Fruit fly (Drosophila melanogaster): ENCODE results near the gene CG13362.

The CG13362 gene

DNA sequence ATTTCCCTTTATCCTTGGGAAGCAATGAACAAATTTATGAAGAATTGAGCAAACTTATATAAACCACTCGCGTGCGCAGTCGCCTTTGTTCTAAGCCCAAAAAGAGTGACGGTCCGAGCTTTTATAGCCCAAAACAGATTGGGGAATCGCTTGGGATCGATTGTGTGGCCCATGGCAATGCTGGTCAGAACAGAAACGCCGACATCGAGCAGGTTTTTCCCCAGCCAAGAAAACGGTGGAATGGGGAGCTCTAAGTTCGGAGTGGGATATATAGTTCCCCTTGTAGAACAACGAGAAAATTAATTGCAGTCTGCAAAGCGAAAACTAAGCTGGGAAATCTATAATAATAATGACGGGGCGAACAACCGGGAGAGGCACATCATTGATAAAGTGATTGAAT is at the start of gene CG13362:
Gene CG13362 (minus strand): TSS at position 101 of the 400 bp plus-strand sequence.
- TF ChIP-seq bab1 (GFP tag; optimal IDR thresholded peaks at IDR 0.05) (no peak), CG7101 (tag; optimal IDR thresholded peaks at IDR 0.05) (no peak), CG1620 (GFP tag; optimal IDR thresholded peaks at IDR 0.05) (no peak), ovo (GFP tag; optimal IDR thresholded peaks at IDR 0.05) (no peak)

DNA sequence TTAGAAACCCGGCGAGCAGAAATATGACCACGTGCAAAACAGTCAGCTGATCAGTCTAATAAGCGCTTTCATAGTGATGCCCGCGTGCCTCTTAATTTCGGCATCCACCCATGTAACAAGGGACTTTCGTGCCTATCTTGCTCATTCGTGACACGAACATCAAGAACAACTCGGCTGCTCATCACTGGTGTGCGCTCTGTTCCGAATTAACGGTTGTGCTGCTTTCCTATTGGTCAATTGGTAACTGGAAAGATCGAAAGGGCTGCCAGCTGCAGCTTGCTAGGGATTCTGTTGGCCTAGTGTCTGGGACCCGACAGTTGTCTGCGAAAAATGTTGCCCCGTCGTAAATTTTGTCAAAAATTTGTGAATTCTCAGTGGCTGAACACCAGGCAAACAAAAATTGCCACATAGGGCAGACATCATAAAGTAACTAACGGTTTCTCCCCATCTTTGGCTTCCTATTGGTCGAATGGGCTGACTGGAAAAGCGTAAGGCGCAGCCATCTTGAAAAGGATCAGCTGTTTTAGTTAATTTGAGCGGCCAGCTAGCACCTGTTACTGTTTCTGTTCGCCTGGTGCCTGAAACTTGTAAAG is 45.4 kb upstream of the CG13362 start:
- peak; percentile 84 for TF ChIP-seq bab1 (GFP tag; optimal IDR thresholded peaks at IDR 0.05)
- TF ChIP-seq kay (GFP tag; ENCODE audit: borderline replicate concordance), result no peak
- peak; percentile 51 for TF ChIP-seq tj (GFP tag; optimal IDR thresholded peaks at IDR 0.05)
- peak; percentile 48 for TF ChIP-seq Crg-1 (GFP tag; optimal IDR thresholded peaks at IDR 0.05)
- TF ChIP-seq Hr96 (GFP tag; optimal IDR thresholded peaks at IDR 0.05), result no peak
- peak; percentile 51 for TF ChIP-seq cic (GFP tag; optimal IDR thresholded peaks at IDR 0.05)
- peak; percentile 92 for TF ChIP-seq pad (GFP tag; optimal IDR thresholded peaks at IDR 0.05)
- peak; percentile 34 for TF ChIP-seq CG7101 (tag; optimal IDR thresholded peaks at IDR 0.05)
- peak; percentile 99 for TF ChIP-seq ovo (GFP tag; optimal IDR thresholded peaks at IDR 0.05)
- TF ChIP-seq Mnt (GFP tag; optimal IDR thresholded peaks at IDR 0.05), result peak; percentile 95
- TF ChIP-seq CG1620 (GFP tag; optimal IDR thresholded peaks at IDR 0.05), result peak; percentile 55
- peak; percentile 35 for TF ChIP-seq CG14711 (tag; optimal IDR thresholded peaks at IDR 0.05)
- no peak for TF ChIP-seq CG7045 (GFP tag; optimal IDR thresholded peaks at IDR 0.05)

DNA sequence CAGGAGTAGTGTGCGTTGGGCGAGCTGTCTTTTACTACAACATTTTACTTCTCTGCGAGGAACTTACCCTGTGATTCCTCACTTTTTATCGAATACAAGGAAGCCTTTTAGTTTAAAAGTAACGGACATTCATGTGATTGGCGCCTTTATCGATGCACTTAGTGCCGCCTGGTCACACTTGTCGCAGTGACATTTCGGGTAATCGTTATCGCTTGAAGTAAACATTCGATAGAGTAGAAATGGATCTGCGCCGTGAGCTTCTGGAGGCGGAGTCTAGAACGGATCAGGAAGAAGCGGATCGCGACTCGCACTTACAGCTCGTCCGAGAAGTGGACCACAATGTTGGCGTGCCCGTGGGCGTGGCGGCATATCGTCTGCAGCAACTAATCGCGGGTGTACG is 41.8 kb upstream of the CG13362 start, which contains the start of gene CG16989:
Gene CG16989 (plus strand): TSS at position 225 of the 400 bp plus-strand sequence.
- no peak for TF ChIP-seq cnc (optimal IDR thresholded peaks at IDR 0.05)
- TF ChIP-seq kay (GFP tag; ENCODE audit: borderline replicate concordance), result no peak
- peak; percentile 54 for TF ChIP-seq bab1 (GFP tag; optimal IDR thresholded peaks at IDR 0.05)
- TF ChIP-seq Mnt (GFP tag; optimal IDR thresholded peaks at IDR 0.05), result no peak
- no peak for TF ChIP-seq ovo (GFP tag; optimal IDR thresholded peaks at IDR 0.05)
- TF ChIP-seq CG12768 (GFP tag; optimal IDR thresholded peaks at IDR 0.05), result no peak
- no peak for TF ChIP-seq toe (GFP tag; optimal IDR thresholded peaks at IDR 0.05)

DNA sequence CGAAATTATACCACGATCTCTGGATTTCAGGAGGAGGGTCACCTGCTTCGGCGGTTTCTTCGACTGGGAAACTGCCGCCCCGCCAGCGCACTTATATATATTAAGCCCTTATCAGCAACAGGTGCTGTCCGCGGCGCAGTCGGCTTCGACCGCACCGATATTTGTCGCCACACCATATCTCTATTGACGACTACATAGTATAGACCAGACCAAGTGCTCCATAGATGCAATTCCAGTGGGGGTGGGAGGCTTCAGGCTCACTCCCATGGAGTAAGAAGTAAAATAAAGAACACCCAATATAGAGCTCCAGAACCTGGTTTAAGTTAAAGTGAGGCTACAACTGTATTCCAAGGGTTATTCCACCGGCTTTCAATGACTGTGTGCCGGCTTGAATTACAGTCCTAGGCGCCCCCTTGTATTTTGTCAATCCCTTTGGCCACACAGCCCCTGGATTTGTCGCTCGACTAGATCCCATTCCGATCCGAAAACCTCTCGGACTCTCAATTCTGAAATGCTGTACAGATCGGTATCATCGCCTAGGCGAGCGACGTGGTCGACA is 39.0 kb upstream of the CG13362 start, which contains the start of gene CG13360:
Gene CG13360 (minus strand): TSS at position 51 of the 559 bp plus-strand sequence.
- TF ChIP-seq CG12768 (GFP tag; optimal IDR thresholded peaks at IDR 0.05) (peak; percentile 22), CG11617 (GFP tag; optimal IDR thresholded peaks at IDR 0.05) (peak; percentile 2), CG5204 (GFP tag; optimal IDR thresholded peaks at IDR 0.05) (no peak), CG7101 (tag; optimal IDR thresholded peaks at IDR 0.05) (peak; percentile 22), cic (GFP tag; optimal IDR thresholded peaks at IDR 0.05) (no peak)

DNA sequence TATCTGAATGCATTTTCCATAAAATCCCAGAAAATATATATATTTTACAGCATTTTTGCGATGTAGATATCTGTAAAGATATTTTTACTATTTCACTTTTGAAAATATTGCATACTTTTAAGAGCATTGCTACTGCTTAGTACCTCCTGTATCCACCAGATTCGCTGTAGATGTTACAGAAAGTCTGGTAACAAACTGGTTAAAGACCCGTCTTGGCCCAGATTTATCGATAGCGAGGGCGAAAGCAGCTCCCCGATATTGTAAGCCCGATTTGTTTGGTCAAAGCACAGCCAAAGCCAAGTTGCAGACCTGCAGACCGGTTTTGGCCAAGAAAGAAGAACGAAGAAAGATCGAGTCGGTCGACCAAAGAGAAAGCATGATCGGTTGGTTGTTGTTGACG is 33.4 kb upstream of the CG13362 start, which contains the start of gene tw:
Gene tw (plus strand): TSS at position 291 of the 400 bp plus-strand sequence.
- TF ChIP-seq Crg-1 (GFP tag; optimal IDR thresholded peaks at IDR 0.05) (no peak), CG11617 (GFP tag; optimal IDR thresholded peaks at IDR 0.05) (no peak), Mnt (GFP tag; optimal IDR thresholded peaks at IDR 0.05) (no peak), tj (GFP tag; optimal IDR thresholded peaks at IDR 0.05) (no peak), CG12768 (GFP tag; optimal IDR thresholded peaks at IDR 0.05) (no peak), toe (GFP tag; optimal IDR thresholded peaks at IDR 0.05) (no peak), Hr96 (GFP tag; optimal IDR thresholded peaks at IDR 0.05) (no peak), Clk (GFP tag; optimal IDR thresholded peaks at IDR 0.05) (no peak), CG7101 (tag; optimal IDR thresholded peaks at IDR 0.05) (no peak), pad (GFP tag; optimal IDR thresholded peaks at IDR 0.05) (no peak), CG7045 (GFP tag; optimal IDR thresholded peaks at IDR 0.05) (no peak), ovo (GFP tag; optimal IDR thresholded peaks at IDR 0.05) (no peak), cnc (optimal IDR thresholded peaks at IDR 0.05) (no peak), CG1620 (GFP tag; optimal IDR thresholded peaks at IDR 0.05) (no peak), cic (GFP tag; optimal IDR thresholded peaks at IDR 0.05) (no peak), kay (GFP tag; ENCODE audit: borderline replicate concordance) (no peak), CG14711 (tag; optimal IDR thresholded peaks at IDR 0.05) (no peak), CG33017 (tag; optimal IDR thresholded peaks at IDR 0.05) (no peak), CG5204 (GFP tag; optimal IDR thresholded peaks at IDR 0.05) (no peak), bab1 (GFP tag; optimal IDR thresholded peaks at IDR 0.05) (no peak)

DNA sequence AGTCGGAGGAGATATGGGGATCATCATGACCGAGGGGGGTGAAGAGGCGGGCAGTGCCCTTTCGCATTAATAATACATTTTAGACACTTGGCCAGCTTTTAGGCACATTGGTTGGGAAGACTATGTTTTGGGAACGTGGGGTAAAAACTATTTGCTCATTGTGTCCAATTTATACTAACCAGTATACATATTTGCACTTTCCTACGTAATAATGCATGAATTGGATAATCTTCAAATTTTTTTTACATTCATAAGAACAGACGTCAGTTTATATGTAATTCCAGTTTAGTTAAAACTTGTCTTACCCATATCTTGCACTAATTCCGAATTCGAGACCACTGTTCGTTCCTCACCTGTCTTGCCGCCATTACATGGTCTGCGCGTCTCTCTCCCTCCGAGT is 28.2 kb upstream of the CG13362 start:
- no peak for TF ChIP-seq pad (GFP tag; optimal IDR thresholded peaks at IDR 0.05)
- no peak for TF ChIP-seq tj (GFP tag; optimal IDR thresholded peaks at IDR 0.05)

DNA sequence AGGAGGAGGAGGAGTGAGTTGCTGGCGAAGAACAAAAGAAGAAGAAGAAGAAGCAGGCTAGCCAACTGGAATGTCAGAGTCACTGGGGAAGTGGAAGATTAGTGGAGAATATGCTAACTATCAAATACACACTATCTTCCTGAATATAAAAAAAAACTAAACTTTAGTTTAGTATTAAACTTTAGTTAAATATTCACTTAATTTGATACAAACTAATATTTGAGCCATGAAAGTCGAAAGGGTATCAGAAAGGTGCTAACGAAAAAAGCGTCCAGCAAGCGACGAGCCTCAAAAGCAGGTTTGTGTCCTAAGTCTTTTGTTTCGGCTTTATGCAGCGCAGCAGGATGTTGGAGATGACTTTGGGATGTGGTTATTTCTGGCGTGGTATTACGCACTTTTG is 24.1 kb upstream of the CG13362 start:
- TF ChIP-seq cic (GFP tag; optimal IDR thresholded peaks at IDR 0.05) (no peak), CG33017 (tag; optimal IDR thresholded peaks at IDR 0.05) (no peak), CG5204 (GFP tag; optimal IDR thresholded peaks at IDR 0.05) (no peak), CG7101 (tag; optimal IDR thresholded peaks at IDR 0.05) (no peak), CG7045 (GFP tag; optimal IDR thresholded peaks at IDR 0.05) (no peak), kay (GFP tag; ENCODE audit: borderline replicate concordance) (no peak), Crg-1 (GFP tag; optimal IDR thresholded peaks at IDR 0.05) (no peak), CG14711 (tag; optimal IDR thresholded peaks at IDR 0.05) (no peak), pad (GFP tag; optimal IDR thresholded peaks at IDR 0.05) (no peak), CG12768 (GFP tag; optimal IDR thresholded peaks at IDR 0.05) (no peak), Mnt (GFP tag; optimal IDR thresholded peaks at IDR 0.05) (no peak), ovo (GFP tag; optimal IDR thresholded peaks at IDR 0.05) (no peak), CG11617 (GFP tag; optimal IDR thresholded peaks at IDR 0.05) (no peak), bab1 (GFP tag; optimal IDR thresholded peaks at IDR 0.05) (no peak), cnc (optimal IDR thresholded peaks at IDR 0.05) (no peak), Clk (GFP tag; optimal IDR thresholded peaks at IDR 0.05) (no peak), Hr96 (GFP tag; optimal IDR thresholded peaks at IDR 0.05) (no peak), CG1620 (GFP tag; optimal IDR thresholded peaks at IDR 0.05) (no peak), toe (GFP tag; optimal IDR thresholded peaks at IDR 0.05) (no peak)

All from whole organism, adult.